Worm (Caenorhabditis elegans) whole organism, late embryonic: ENCODE measurements around the gene spe-6.

Experiments used
- Y22D7AL.16 ChIP-seq: sonication (generic microtip); optimal IDR thresholded peaks from 2 replicates; lab custom pipeline; 2016; ENCODE audit warnings: missing genetic modification characterization, missing compliant biosample characterization
- elt-4 ChIP-seq: sonication (generic microtip); optimal IDR thresholded peaks from 2 replicates; lab custom pipeline; 2016; ENCODE audit warnings: missing genetic modification characterization, missing compliant biosample characterization
- gmeb-2 ChIP-seq: sonication (generic microtip); optimal IDR thresholded peaks from 2 replicates; lab custom pipeline; 2016; ENCODE audit warnings: missing genetic modification characterization, inconsistent platforms, missing compliant biosample characterization
- npax-4 ChIP-seq: sonication (generic microtip); optimal IDR thresholded peaks from 2 replicates; lab custom pipeline; 2016; ENCODE audit warnings: missing genetic modification characterization, missing compliant biosample characterization

DNA sequence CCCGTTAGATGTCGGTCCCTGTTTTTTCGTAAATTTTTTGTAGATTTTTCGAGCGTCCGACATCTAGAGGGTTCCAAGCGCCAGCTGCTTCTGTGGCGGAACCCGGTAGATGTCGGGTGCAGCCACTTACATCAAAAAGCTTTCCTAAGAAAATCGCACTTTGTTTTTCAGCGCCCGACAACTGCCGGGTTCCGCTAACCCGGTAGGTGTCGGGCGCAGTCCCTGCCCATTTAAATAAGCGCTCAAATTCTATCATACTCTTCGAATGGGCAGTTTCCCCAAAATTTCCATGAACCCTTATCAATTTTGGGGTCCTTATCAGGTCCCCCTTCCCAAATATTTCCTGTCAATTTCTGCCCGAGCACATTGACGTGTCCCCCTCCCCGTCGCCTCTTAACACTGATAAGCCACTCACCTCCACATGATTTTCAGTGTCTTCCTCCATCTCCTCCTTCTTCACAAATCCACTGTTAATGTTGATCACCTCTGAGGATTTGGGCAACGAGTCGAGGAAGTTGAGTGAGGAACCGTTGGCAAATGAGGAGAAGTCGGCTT is 39.8 kb upstream of the spe-6 start:
- TF ChIP-seq Y22D7AL.16 (tag; lab: Kevin White, UChicago) (no peak), gmeb-2 (tag; lab: Kevin White, UChicago) (no peak), npax-4 (tag; lab: Kevin White, UChicago) (no peak), elt-4 (tag; lab: Kevin White, UChicago) (no peak)
